Worm (Caenorhabditis elegans) whole organism, L4 larva: Measurements from ENCODE around the gene edg-1.
A peak's percentile ranks its signal among the peaks of the same experiment; 100 is the strongest.

Experiments used
- D1046.2 ChIP-seq: fragments of 200-800 bp; sonication (Bioruptor generic); IDR thresholded peaks from 2 replicates; pipeline ENCODE4 v1.3.6; 2022; ENCODE audit warnings: missing genetic modification characterization, missing compliant biosample characterization
- F44E2.7 ChIP-seq: fragments of 200-800 bp; sonication (Bioruptor generic); IDR thresholded peaks from 2 replicates; pipeline ENCODE4 v2.1.2; 2022; ENCODE audit warnings: missing genetic modification characterization, missing compliant biosample characterization
- F49E8.2 ChIP-seq: sonication (generic microtip); optimal IDR thresholded peaks from 2 replicates; lab custom pipeline; 2016; ENCODE audit warnings: missing compliant biosample characterization, mild to moderate bottlenecking, missing genetic modification characterization, borderline replicate concordance
- Y105C5A.15 ChIP-seq: fragments of 200-800 bp; sonication (Bioruptor generic); IDR thresholded peaks from 2 replicates; pipeline ENCODE4 v1.3.6; 2022; ENCODE audit warnings: missing genetic modification characterization, missing compliant biosample characterization
- Y48G9A.11 ChIP-seq: fragments of 200-800 bp; sonication (Bioruptor generic); IDR thresholded peaks from 2 replicates; pipeline ENCODE4 v1.3.6; 2022; ENCODE audit warnings: missing genetic modification reagents, missing genetic modification characterization, missing compliant biosample characterization
- Y75B8A.6 ChIP-seq: fragments of 200-800 bp; sonication (Bioruptor generic); IDR thresholded peaks from 2 replicates; pipeline ENCODE4 v1.3.6; 2022; ENCODE audit warnings: missing genetic modification reagents, missing genetic modification characterization, missing compliant biosample characterization
- aha-1 ChIP-seq: fragments of 150-350 bp; peaks from one replicate; lab custom pipeline; 2014; ENCODE audit warnings: missing biosample characterization, missing genetic modification characterization
- ama-1 ChIP-seq: fragments of 150-350 bp; optimal IDR thresholded peaks from 2 replicates; lab custom pipeline; 2014; ENCODE audit warnings: inconsistent platforms, mixed read lengths
- arid-1 ChIP-seq: fragments of 200-800 bp; sonication (Bioruptor generic); conservative IDR thresholded peaks from 2 replicates; pipeline ENCODE4 v1.3.6; 2022; ENCODE audit warnings: missing genetic modification reagents, missing genetic modification characterization, missing compliant biosample characterization
- ceh-20 ChIP-seq: fragments of 200-800 bp; sonication (Bioruptor generic); IDR thresholded peaks from 2 replicates; pipeline ENCODE4 v1.3.6; 2022; ENCODE audit warnings: missing genetic modification reagents, missing genetic modification characterization, missing compliant biosample characterization
- ceh-44 ChIP-seq: fragments of 200-800 bp; sonication (Bioruptor generic); IDR thresholded peaks from 2 replicates; pipeline ENCODE4 v1.3.6; 2022; ENCODE audit warnings: missing genetic modification reagents, missing genetic modification characterization, missing compliant biosample characterization
- ceh-82 ChIP-seq: sonication (generic microtip); optimal IDR thresholded peaks from 2 replicates; lab custom pipeline; 2017; ENCODE audit warnings: missing biosample characterization, missing genetic modification characterization
- ctbp-1 ChIP-seq: fragments of 200-800 bp; sonication (Bioruptor generic); IDR thresholded peaks from 2 replicates; pipeline ENCODE4 v1.3.6; 2022; ENCODE audit warnings: missing genetic modification reagents, missing genetic modification characterization, missing compliant biosample characterization
- daf-16 ChIP-seq, 3 experiments: sonication (generic microtip); optimal IDR thresholded peaks; 2 replicates each; lab custom pipeline; 2016 to 2017; ENCODE audit warnings: missing genetic modification characterization in 3 of 3, missing genetic modification reagents in 3 of 3, mild to moderate bottlenecking in 2 of 3, missing compliant biosample characterization in 2 of 3, missing biosample characterization in 1 of 3, moderate library complexity in 1 of 3
- daf-19 ChIP-seq: fragments of 200-800 bp; sonication (Bioruptor generic); conservative IDR thresholded peaks from 2 replicates; pipeline ENCODE4 v1.3.6; 2022; ENCODE audit warnings: missing genetic modification characterization, missing compliant biosample characterization
- dmd-8 ChIP-seq: fragments of 200-800 bp; sonication (Bioruptor generic); IDR thresholded peaks from 2 replicates; pipeline ENCODE4 v1.3.6; 2022; ENCODE audit warnings: missing genetic modification characterization, missing compliant biosample characterization
- duxl-1 ChIP-seq: sonication (generic microtip); optimal IDR thresholded peaks from 2 replicates; lab custom pipeline; 2016; ENCODE audit warnings: mild to moderate bottlenecking, missing genetic modification characterization, moderate library complexity, missing compliant biosample characterization; ENCODE audit not compliant: poor library complexity
- fos-1 ChIP-seq: fragments of 150-350 bp; optimal IDR thresholded peaks from 2 replicates; lab custom pipeline; 2014; ENCODE audit warnings: missing biosample characterization, missing genetic modification characterization
- gei-8 ChIP-seq: fragments of 200-800 bp; sonication (Bioruptor generic); optimal IDR thresholded peaks from 2 replicates; lab custom pipeline; 2018; ENCODE audit warnings: mild to moderate bottlenecking, missing genetic modification characterization, missing compliant biosample characterization
- hif-1 ChIP-seq, 2 experiments: sonication (generic microtip); optimal IDR thresholded peaks; 2 replicates each; lab custom pipeline; 2016 to 2017; ENCODE audit warnings: missing compliant biosample characterization in 2 of 2, missing genetic modification characterization in 2 of 2, missing genetic modification reagents in 2 of 2, missing genotype in 2 of 2, mild to moderate bottlenecking in 1 of 2
- lim-7 ChIP-seq: fragments of 200-800 bp; sonication (Bioruptor generic); IDR thresholded peaks from 2 replicates; pipeline ENCODE4 v1.3.6; 2022; ENCODE audit warnings: missing genetic modification characterization, missing compliant biosample characterization
- lin-1 ChIP-seq: fragments of 200-800 bp; sonication (Bioruptor generic); IDR thresholded peaks from 2 replicates; pipeline ENCODE4 v1.3.6; 2022; ENCODE audit warnings: missing genetic modification reagents, missing genetic modification characterization, missing compliant biosample characterization
- lin-15B ChIP-seq: fragments of 150-350 bp; sonication (generic microtip); optimal IDR thresholded peaks from 3 replicates; lab custom pipeline; 2014; ENCODE audit warnings: missing biosample characterization, missing genetic modification characterization
- lin-38 ChIP-seq: fragments of 200-800 bp; sonication (Bioruptor generic); IDR thresholded peaks from 2 replicates; pipeline ENCODE4 v1.3.6; 2022; ENCODE audit warnings: missing genetic modification reagents, missing genetic modification characterization, missing compliant biosample characterization
- madf-9 ChIP-seq: fragments of 200-800 bp; sonication (Bioruptor generic); conservative IDR thresholded peaks from 2 replicates; pipeline ENCODE4 v1.3.6; 2022; ENCODE audit warnings: missing genetic modification reagents, missing genetic modification characterization, missing compliant biosample characterization
- mdl-1 ChIP-seq, 2 experiments: fragments of 150-350 bp in 1 of 2; sonication (generic microtip) in 1 of 2; optimal IDR thresholded peaks; 2 replicates each; lab custom pipeline; 2014 to 2017; ENCODE audit warnings: missing biosample characterization in 2 of 2, missing genetic modification characterization in 2 of 2
- mxl-2 ChIP-seq: fragments of 200-800 bp; sonication (Bioruptor generic); conservative IDR thresholded peaks from 2 replicates; pipeline ENCODE4 v1.3.6; 2022; ENCODE audit warnings: missing genetic modification reagents, missing genetic modification characterization, missing compliant biosample characterization
- nhr-11 ChIP-seq: fragments of 150-350 bp; optimal IDR thresholded peaks from 2 replicates; lab custom pipeline; 2014; ENCODE audit warnings: missing biosample characterization, missing genetic modification characterization
- nhr-111 ChIP-seq: fragments of 200-800 bp; sonication (Bioruptor generic); optimal IDR thresholded peaks from 2 replicates; lab custom pipeline; 2018; ENCODE audit warnings: mild to moderate bottlenecking, missing genetic modification characterization, missing compliant biosample characterization
- nhr-237 ChIP-seq: sonication (generic microtip); optimal IDR thresholded peaks from 2 replicates; lab custom pipeline; 2017; ENCODE audit warnings: missing biosample characterization, missing genetic modification characterization
- nhr-25 ChIP-seq: sonication (generic microtip); optimal IDR thresholded peaks from 2 replicates; lab custom pipeline; 2017; ENCODE audit warnings: missing genetic modification characterization, mild to moderate bottlenecking, missing compliant biosample characterization, antibody characterized with exemption, moderate library complexity, borderline replicate concordance; ENCODE audit not compliant: insufficient read depth
- nhr-41 ChIP-seq: fragments of 200-800 bp; sonication (Bioruptor generic); IDR thresholded peaks from 2 replicates; pipeline ENCODE4 v1.3.6; 2022; ENCODE audit warnings: missing genetic modification reagents, missing genetic modification characterization, missing compliant biosample characterization
- nhr-48 ChIP-seq: sonication (generic microtip); optimal IDR thresholded peaks from 2 replicates; lab custom pipeline; 2016; ENCODE audit warnings: mild to moderate bottlenecking, missing genetic modification characterization, missing compliant biosample characterization
- nhr-76 ChIP-seq: fragments of 150-350 bp; optimal IDR thresholded peaks from 2 replicates; lab custom pipeline; 2014; ENCODE audit warnings: missing biosample characterization, missing genetic modification characterization
- pha-4 ChIP-seq, 2 experiments: fragments of 150-350 bp in 1 of 2; fragments of 200-800 bp in 1 of 2; sonication (Bioruptor generic) in 1 of 2; IDR thresholded peaks in 1 of 2; optimal IDR thresholded peaks in 1 of 2; 2 replicates each; pipeline versions ENCODE4 v1.3.6 to Lab custom; 2014 to 2022; ENCODE audit warnings: missing genetic modification characterization in 2 of 2, missing genetic modification reagents in 2 of 2, missing biosample characterization in 1 of 2, missing compliant biosample characterization in 1 of 2
- pqm-1 ChIP-seq: sonication (generic microtip); optimal IDR thresholded peaks from 2 replicates; lab custom pipeline; 2017; ENCODE audit warnings: missing biosample characterization, missing genetic modification characterization
- set-16 ChIP-seq: fragments of 200-800 bp; sonication (Bioruptor generic); IDR thresholded peaks from 2 replicates; pipeline ENCODE4 v1.3.6; 2022; ENCODE audit warnings: missing genetic modification reagents, missing genetic modification characterization, missing compliant biosample characterization
- snpc-1.2 ChIP-seq: fragments of 200-800 bp; sonication (Bioruptor generic); IDR thresholded peaks from 2 replicates; pipeline ENCODE4 v1.3.6; 2022; ENCODE audit warnings: missing genetic modification reagents, missing genetic modification characterization, missing compliant biosample characterization
- spr-1 ChIP-seq: sonication (generic microtip); optimal IDR thresholded peaks from 2 replicates; lab custom pipeline; 2016; ENCODE audit warnings: mild to moderate bottlenecking, missing genetic modification characterization, missing compliant biosample characterization
- unc-130 ChIP-seq: sonication (generic microtip); optimal IDR thresholded peaks from 2 replicates; lab custom pipeline; 2016; ENCODE audit warnings: missing genetic modification reagents, missing genetic modification characterization, missing compliant biosample characterization
- unc-62 ChIP-seq, 3 experiments: fragments of 150-350 bp in 1 of 3; sonication (generic microtip); optimal IDR thresholded peaks in 2 of 3; peaks in 1 of 3; 1 replicate in 1 of 3; 2 replicates in 2 of 3; lab custom pipeline; 2014 to 2017; ENCODE audit warnings: missing biosample characterization in 3 of 3, missing genetic modification characterization in 3 of 3, missing genetic modification reagents in 3 of 3, missing genotype in 1 of 3
- vab-7 ChIP-seq: fragments of 200-800 bp; sonication (Bioruptor generic); IDR thresholded peaks from 2 replicates; pipeline ENCODE4 v1.3.6; 2022; ENCODE audit warnings: missing genetic modification reagents, missing genetic modification characterization, missing compliant biosample characterization
- zag-1 ChIP-seq: fragments of 150-350 bp; optimal IDR thresholded peaks from 2 replicates; lab custom pipeline; 2014; ENCODE audit warnings: missing biosample characterization, missing genetic modification characterization
- ztf-7 ChIP-seq: fragments of 150-350 bp; optimal IDR thresholded peaks from 2 replicates; lab custom pipeline; 2014; ENCODE audit warnings: missing biosample characterization, missing genetic modification characterization

edg-1 gene

DNA sequence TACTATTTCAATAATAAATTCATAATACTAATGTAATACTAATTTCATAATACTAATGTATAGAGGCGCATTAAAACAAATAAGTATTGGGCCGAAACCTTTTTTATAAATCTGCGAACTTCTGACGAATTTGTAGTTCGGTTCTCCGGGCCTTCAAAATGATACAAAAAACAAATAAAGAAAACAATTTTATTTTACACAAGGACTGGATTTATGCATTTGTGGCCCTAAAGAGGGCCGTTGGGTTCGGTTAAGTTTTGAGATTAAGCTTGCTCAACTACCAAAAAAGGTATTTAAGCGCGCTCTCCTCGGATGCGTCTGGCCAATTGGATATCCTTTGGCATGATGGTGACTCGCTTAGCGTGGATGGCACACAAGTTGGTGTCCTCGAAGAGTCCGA lies 17.0 kb downstream of the edg-1 start:
- TF ChIP-seq snpc-1.2 (GFP tag; lab: Robert Waterston, UW): peak; percentile 61
- TF ChIP-seq Y48G9A.11 (GFP tag; lab: Robert Waterston, UW): peak; percentile 29; the same call in 1 of the 2 replicates
- 0 out of 2 replicates have a peak, but pooled peaks have one; percentile 44 for TF ChIP-seq dmd-8 (GFP tag; lab: Robert Waterston, UW)
- TF ChIP-seq Y105C5A.15 (GFP tag; lab: Robert Waterston, UW): peak; percentile 56; the same call in 1 of the 2 replicates
- TF ChIP-seq arid-1 (GFP tag; lab: Robert Waterston, UW): 0 out of 2 replicates have a peak, but pooled peaks have one; percentile 27
- peak; percentile 34; the same call in 1 of the 2 replicates for TF ChIP-seq lin-38 (GFP tag; lab: Robert Waterston, UW)

- no peak for TF ChIP-seq mdl-1 (tag; optimal IDR thresholded peaks at IDR 0.05; lab: Kevin White, UChicago)
- TF ChIP-seq lin-38 (GFP tag; lab: Robert Waterston, UW): peak; percentile 56
- 0 out of 2 replicates have a peak, but pooled peaks have one; percentile 49 for TF ChIP-seq daf-19
- TF ChIP-seq ctbp-1: no peak
- TF ChIP-seq madf-9 (GFP tag; lab: Robert Waterston, UW): no peak
- no peak for TF ChIP-seq mxl-2 (GFP tag; lab: Robert Waterston, UW)
- no peak for TF ChIP-seq nhr-76 (tag; lab: Kevin White, UChicago)
- TF ChIP-seq lin-1 (GFP tag; lab: Robert Waterston, UW): peak; percentile 28; the same call in 1 of the 2 replicates
- TF ChIP-seq ceh-44 (GFP tag; lab: Robert Waterston, UW): no peak
- no peak for TF ChIP-seq daf-16 (GFP tag; optimal IDR thresholded peaks at IDR 0.05; lab: Kevin White, UChicago)
- no peak for TF ChIP-seq daf-16 (tag; optimal IDR thresholded peaks at IDR 0.05; lab: Kevin White, UChicago)
- peak; percentile 72 for TF ChIP-seq F49E8.2 (tag; lab: Kevin White, UChicago)
- TF ChIP-seq nhr-111: no peak
- TF ChIP-seq gei-8 (GFP tag; lab: Kevin White, UChicago): no peak
- TF ChIP-seq ama-1 (lab: Kevin White, UChicago): no peak
- TF ChIP-seq ceh-82 (tag; lab: Kevin White, UChicago): no peak
- no peak for TF ChIP-seq F44E2.7 (GFP tag; lab: Robert Waterston, UW)
- no peak for TF ChIP-seq pqm-1
- no peak for TF ChIP-seq nhr-48 (tag; lab: Kevin White, UChicago)
- TF ChIP-seq duxl-1 (tag; lab: Kevin White, UChicago): no peak
- TF ChIP-seq D1046.2 (GFP tag; lab: Robert Waterston, UW): no peak
- no peak for TF ChIP-seq nhr-41
- no peak for TF ChIP-seq spr-1 (tag; lab: Kevin White, UChicago)
- TF ChIP-seq nhr-11 (tag; lab: Kevin White, UChicago): no peak
- peak; percentile 29; the same call in 1 of the 2 replicates for TF ChIP-seq pha-4 (GFP tag; IDR thresholded peaks at IDR 0.05; lab: Robert Waterston, UW)
- no peak for TF ChIP-seq pha-4 (tag; optimal IDR thresholded peaks at IDR 0.05; lab: Kevin White, UChicago)
- no peak for TF ChIP-seq fos-1 (tag; lab: Kevin White, UChicago)
- no peak for TF ChIP-seq Y75B8A.6
- no peak for TF ChIP-seq nhr-25
- TF ChIP-seq nhr-237 (tag; lab: Kevin White, UChicago): no peak
- TF ChIP-seq Y48G9A.11 (GFP tag; lab: Robert Waterston, UW): no peak
- TF ChIP-seq dmd-8 (GFP tag; lab: Robert Waterston, UW): 0 out of 2 replicates have a peak, but pooled peaks have one; percentile 61
- TF ChIP-seq unc-130 (GFP tag; lab: Kevin White, UChicago): no peak
- no peak for TF ChIP-seq ceh-20 (GFP tag; lab: Robert Waterston, UW)
- TF ChIP-seq zag-1 (tag; lab: Kevin White, UChicago): no peak
- 0 out of 2 replicates have a peak, but pooled peaks have one; percentile 29 for TF ChIP-seq arid-1 (GFP tag; lab: Robert Waterston, UW)
- TF ChIP-seq vab-7 (GFP tag; lab: Robert Waterston, UW): no peak
- no peak for TF ChIP-seq set-16 (GFP tag; lab: Robert Waterston, UW)
- TF ChIP-seq lim-7 (GFP tag; lab: Robert Waterston, UW): 0 out of 2 replicates have a peak, but pooled peaks have one; percentile 26
- peak in 1 of 2 experiments; percentile 62 for TF ChIP-seq unc-62 (GFP tag; optimal IDR thresholded peaks at IDR 0.05 in 1 of 2; lab: Kevin White, UChicago)
- TF ChIP-seq unc-62 (tag; optimal IDR thresholded peaks at IDR 0.05; lab: Kevin White, UChicago): no peak
- no peak for TF ChIP-seq lin-15B (tag; lab: Kevin White, UChicago)
- TF ChIP-seq aha-1 (tag; lab: Kevin White, UChicago): no peak
- no peak for TF ChIP-seq ztf-7 (tag; lab: Kevin White, UChicago)
- peak; percentile 74 for TF ChIP-seq snpc-1.2 (GFP tag; lab: Robert Waterston, UW)
- TF ChIP-seq hif-1 (tag; optimal IDR thresholded peaks at IDR 0.05; lab: Kevin White, UChicago): no peak
- TF ChIP-seq, all 104 proteins: peak for 10
Measured at ce11 chrIV:11340735-11341443, 20.3 kb downstream of the edg-1 start.
